Worm (Caenorhabditis elegans) whole organism, L4 larva: ENCODE results near the gene pde-12.

Experiments
- F10B5.3 ChIP-seq: sonication (generic microtip); optimal IDR thresholded peaks from 2 replicates; lab custom pipeline; 2016; ENCODE audit warnings: mild to moderate bottlenecking, missing genetic modification characterization, missing compliant biosample characterization
- F49E8.2 ChIP-seq: sonication (generic microtip); optimal IDR thresholded peaks from 2 replicates; lab custom pipeline; 2016; ENCODE audit warnings: missing compliant biosample characterization, mild to moderate bottlenecking, missing genetic modification characterization, borderline replicate concordance
- T20F7.1 ChIP-seq: fragments of 200-800 bp; sonication (Bioruptor generic); optimal IDR thresholded peaks from 2 replicates; lab custom pipeline; 2018; ENCODE audit warnings: mild to moderate bottlenecking, missing genetic modification characterization, missing compliant biosample characterization
- Y105C5A.15 ChIP-seq: fragments of 200-800 bp; sonication (Bioruptor generic); IDR thresholded peaks from 2 replicates; pipeline ENCODE4 v1.3.6; 2022; ENCODE audit warnings: missing genetic modification characterization, missing compliant biosample characterization
- ZK546.5 ChIP-seq, 2 experiments: sonication (generic microtip); optimal IDR thresholded peaks; 2 replicates each; lab custom pipeline; 2017; ENCODE audit warnings: missing biosample characterization in 2 of 2, missing genetic modification characterization in 2 of 2
- aly-2 ChIP-seq: sonication (generic microtip); optimal IDR thresholded peaks from 2 replicates; lab custom pipeline; 2018; ENCODE audit warnings: missing biosample characterization, missing genetic modification characterization
- ama-1 ChIP-seq: fragments of 150-350 bp; optimal IDR thresholded peaks from 2 replicates; lab custom pipeline; 2014; ENCODE audit warnings: inconsistent platforms, mixed read lengths
- arid-1 ChIP-seq: fragments of 200-800 bp; sonication (Bioruptor generic); conservative IDR thresholded peaks from 2 replicates; pipeline ENCODE4 v1.3.6; 2022; ENCODE audit warnings: missing genetic modification reagents, missing genetic modification characterization, missing compliant biosample characterization
- ceh-20 ChIP-seq: fragments of 200-800 bp; sonication (Bioruptor generic); IDR thresholded peaks from 2 replicates; pipeline ENCODE4 v1.3.6; 2022; ENCODE audit warnings: missing genetic modification reagents, missing genetic modification characterization, missing compliant biosample characterization
- ceh-28 ChIP-seq: fragments of 150-350 bp; optimal IDR thresholded peaks from 2 replicates; lab custom pipeline; 2014; ENCODE audit warnings: missing biosample characterization, missing genetic modification reagents, missing genetic modification characterization
- ceh-44 ChIP-seq: fragments of 200-800 bp; sonication (Bioruptor generic); IDR thresholded peaks from 2 replicates; pipeline ENCODE4 v1.3.6; 2022; ENCODE audit warnings: missing genetic modification reagents, missing genetic modification characterization, missing compliant biosample characterization
- ceh-62 ChIP-seq: sonication (generic microtip); optimal IDR thresholded peaks from 2 replicates; lab custom pipeline; 2017; ENCODE audit warnings: missing biosample characterization, missing genetic modification characterization
- ces-1 ChIP-seq: fragments of 150-350 bp; sonication (generic microtip); optimal IDR thresholded peaks from 4 replicates; lab custom pipeline; 2014; ENCODE audit warnings: missing biosample characterization, missing genetic modification reagents, missing genetic modification characterization
- cey-2 ChIP-seq: sonication (generic microtip); optimal IDR thresholded peaks from 3 replicates; lab custom pipeline; 2017; ENCODE audit warnings: missing genetic modification characterization, mild to moderate bottlenecking, missing compliant biosample characterization, antibody characterized with exemption, borderline replicate concordance; ENCODE audit not compliant: insufficient read depth
- ctbp-1 ChIP-seq: fragments of 200-800 bp; sonication (Bioruptor generic); IDR thresholded peaks from 2 replicates; pipeline ENCODE4 v1.3.6; 2022; ENCODE audit warnings: missing genetic modification reagents, missing genetic modification characterization, missing compliant biosample characterization
- daf-12 ChIP-seq: fragments of 150-350 bp; optimal IDR thresholded peaks from 2 replicates; lab custom pipeline; 2014; ENCODE audit warnings: missing biosample characterization, missing genetic modification reagents, missing genetic modification characterization
- daf-16 ChIP-seq, 3 experiments: sonication (generic microtip); optimal IDR thresholded peaks; 2 replicates each; lab custom pipeline; 2016 to 2017; ENCODE audit warnings: missing genetic modification characterization in 3 of 3, missing genetic modification reagents in 3 of 3, mild to moderate bottlenecking in 2 of 3, missing compliant biosample characterization in 2 of 3, missing biosample characterization in 1 of 3, moderate library complexity in 1 of 3
- daf-19 ChIP-seq: fragments of 200-800 bp; sonication (Bioruptor generic); conservative IDR thresholded peaks from 2 replicates; pipeline ENCODE4 v1.3.6; 2022; ENCODE audit warnings: missing genetic modification characterization, missing compliant biosample characterization
- fos-1 ChIP-seq: fragments of 150-350 bp; optimal IDR thresholded peaks from 2 replicates; lab custom pipeline; 2014; ENCODE audit warnings: missing biosample characterization, missing genetic modification characterization
- gei-8 ChIP-seq: fragments of 200-800 bp; sonication (Bioruptor generic); optimal IDR thresholded peaks from 2 replicates; lab custom pipeline; 2018; ENCODE audit warnings: mild to moderate bottlenecking, missing genetic modification characterization, missing compliant biosample characterization
- hlh-11 ChIP-seq: fragments of 200-800 bp; sonication (Bioruptor generic); optimal IDR thresholded peaks from 2 replicates; lab custom pipeline; 2018; ENCODE audit warnings: mild to moderate bottlenecking, missing genetic modification characterization, missing compliant biosample characterization
- hlh-30 ChIP-seq: sonication (generic microtip); optimal IDR thresholded peaks from 2 replicates; lab custom pipeline; 2017; ENCODE audit warnings: antibody characterized with exemption, mild to moderate bottlenecking, missing genetic modification characterization, missing compliant biosample characterization; ENCODE audit not compliant: insufficient read depth
- lin-29 ChIP-seq: fragments of 200-800 bp; sonication (Bioruptor generic); IDR thresholded peaks from 2 replicates; pipeline ENCODE4 v1.3.6; 2022; ENCODE audit warnings: missing genetic modification reagents, missing genetic modification characterization, missing compliant biosample characterization
- madf-5 ChIP-seq, 2 experiments: fragments of 200-800 bp; sonication (Bioruptor generic); IDR thresholded peaks; 2 replicates each; pipeline ENCODE4 v1.3.6; 2022; ENCODE audit warnings: missing compliant biosample characterization in 2 of 2, missing genetic modification characterization in 2 of 2
- mdl-1 ChIP-seq, 2 experiments: fragments of 150-350 bp in 1 of 2; sonication (generic microtip) in 1 of 2; optimal IDR thresholded peaks; 2 replicates each; lab custom pipeline; 2014 to 2017; ENCODE audit warnings: missing biosample characterization in 2 of 2, missing genetic modification characterization in 2 of 2
- mes-2 ChIP-seq: sonication (generic microtip); optimal IDR thresholded peaks from 2 replicates; lab custom pipeline; 2016; ENCODE audit warnings: missing genotype, mild to moderate bottlenecking, missing genetic modification characterization, missing compliant biosample characterization; ENCODE audit not compliant: poor library complexity, severe bottlenecking
- nhr-10 ChIP-seq: fragments of 150-350 bp; optimal IDR thresholded peaks from 2 replicates; lab custom pipeline; 2014; ENCODE audit warnings: missing biosample characterization, missing genetic modification characterization
- nhr-102 ChIP-seq: sonication (generic microtip); optimal IDR thresholded peaks from 2 replicates; lab custom pipeline; 2016; ENCODE audit warnings: mild to moderate bottlenecking, missing genetic modification characterization, moderate library complexity, missing compliant biosample characterization
- nhr-111 ChIP-seq: fragments of 200-800 bp; sonication (Bioruptor generic); optimal IDR thresholded peaks from 2 replicates; lab custom pipeline; 2018; ENCODE audit warnings: mild to moderate bottlenecking, missing genetic modification characterization, missing compliant biosample characterization
- nhr-237 ChIP-seq: sonication (generic microtip); optimal IDR thresholded peaks from 2 replicates; lab custom pipeline; 2017; ENCODE audit warnings: missing biosample characterization, missing genetic modification characterization
- nhr-25 ChIP-seq: sonication (generic microtip); optimal IDR thresholded peaks from 2 replicates; lab custom pipeline; 2017; ENCODE audit warnings: missing genetic modification characterization, mild to moderate bottlenecking, missing compliant biosample characterization, antibody characterized with exemption, moderate library complexity, borderline replicate concordance; ENCODE audit not compliant: insufficient read depth
- nhr-41 ChIP-seq: fragments of 200-800 bp; sonication (Bioruptor generic); IDR thresholded peaks from 2 replicates; pipeline ENCODE4 v1.3.6; 2022; ENCODE audit warnings: missing genetic modification reagents, missing genetic modification characterization, missing compliant biosample characterization
- nhr-42 ChIP-seq: fragments of 200-800 bp; sonication (Bioruptor generic); IDR thresholded peaks from 2 replicates; pipeline ENCODE4 v1.3.6; 2022; ENCODE audit warnings: missing genetic modification characterization, missing compliant biosample characterization
- nhr-48 ChIP-seq: sonication (generic microtip); optimal IDR thresholded peaks from 2 replicates; lab custom pipeline; 2016; ENCODE audit warnings: mild to moderate bottlenecking, missing genetic modification characterization, missing compliant biosample characterization
- nhr-6 ChIP-seq: fragments of 150-350 bp; optimal IDR thresholded peaks from 2 replicates; lab custom pipeline; 2014; ENCODE audit warnings: missing biosample characterization, missing genetic modification characterization
- nhr-76 ChIP-seq: fragments of 150-350 bp; optimal IDR thresholded peaks from 2 replicates; lab custom pipeline; 2014; ENCODE audit warnings: missing biosample characterization, missing genetic modification characterization
- php-3 ChIP-seq: fragments of 200-800 bp; sonication (Bioruptor generic); IDR thresholded peaks from 2 replicates; pipeline ENCODE4 v1.3.6; 2022; ENCODE audit warnings: missing genetic modification reagents, missing genetic modification characterization, missing compliant biosample characterization
- skn-1 ChIP-seq: fragments of 150-350 bp; optimal IDR thresholded peaks from 2 replicates; lab custom pipeline; 2014; ENCODE audit warnings: missing biosample characterization, missing genetic modification characterization
- snpc-4 ChIP-seq: fragments of 150-350 bp; optimal IDR thresholded peaks from 2 replicates; lab custom pipeline; 2014; ENCODE audit warnings: missing biosample characterization, missing genetic modification characterization
- spr-1 ChIP-seq: sonication (generic microtip); optimal IDR thresholded peaks from 2 replicates; lab custom pipeline; 2016; ENCODE audit warnings: mild to moderate bottlenecking, missing genetic modification characterization, missing compliant biosample characterization
- spr-3 ChIP-seq: fragments of 200-800 bp; sonication (Bioruptor generic); optimal IDR thresholded peaks from 2 replicates; lab custom pipeline; 2018; ENCODE audit warnings: mild to moderate bottlenecking, missing genetic modification characterization, missing compliant biosample characterization
- tag-97 ChIP-seq: fragments of 200-800 bp; sonication (Bioruptor generic); IDR thresholded peaks from 2 replicates; pipeline ENCODE4 v1.3.6; 2022; ENCODE audit warnings: missing genetic modification characterization, missing compliant biosample characterization
- vab-7 ChIP-seq: fragments of 200-800 bp; sonication (Bioruptor generic); IDR thresholded peaks from 2 replicates; pipeline ENCODE4 v1.3.6; 2022; ENCODE audit warnings: missing genetic modification reagents, missing genetic modification characterization, missing compliant biosample characterization
- zfp-2 ChIP-seq: sonication (generic microtip); optimal IDR thresholded peaks from 2 replicates; lab custom pipeline; 2016; ENCODE audit warnings: mild to moderate bottlenecking, missing genetic modification characterization, missing compliant biosample characterization
- zfp-3 ChIP-seq: fragments of 200-800 bp; sonication (Bioruptor generic); conservative IDR thresholded peaks from 2 replicates; pipeline ENCODE4 v1.3.6; 2022; ENCODE audit warnings: missing genetic modification reagents, missing genetic modification characterization, missing compliant biosample characterization
- zip-2 ChIP-seq: fragments of 150-350 bp; optimal IDR thresholded peaks from 2 replicates; lab custom pipeline; 2014; ENCODE audit warnings: missing biosample characterization, missing genetic modification characterization
- ztf-11 ChIP-seq: fragments of 150-350 bp; optimal IDR thresholded peaks from 2 replicates; lab custom pipeline; 2014; ENCODE audit warnings: missing biosample characterization, missing genetic modification characterization
- ztf-7 ChIP-seq: fragments of 150-350 bp; optimal IDR thresholded peaks from 2 replicates; lab custom pipeline; 2014; ENCODE audit warnings: missing biosample characterization, missing genetic modification characterization

The pde-12 gene

DNA sequence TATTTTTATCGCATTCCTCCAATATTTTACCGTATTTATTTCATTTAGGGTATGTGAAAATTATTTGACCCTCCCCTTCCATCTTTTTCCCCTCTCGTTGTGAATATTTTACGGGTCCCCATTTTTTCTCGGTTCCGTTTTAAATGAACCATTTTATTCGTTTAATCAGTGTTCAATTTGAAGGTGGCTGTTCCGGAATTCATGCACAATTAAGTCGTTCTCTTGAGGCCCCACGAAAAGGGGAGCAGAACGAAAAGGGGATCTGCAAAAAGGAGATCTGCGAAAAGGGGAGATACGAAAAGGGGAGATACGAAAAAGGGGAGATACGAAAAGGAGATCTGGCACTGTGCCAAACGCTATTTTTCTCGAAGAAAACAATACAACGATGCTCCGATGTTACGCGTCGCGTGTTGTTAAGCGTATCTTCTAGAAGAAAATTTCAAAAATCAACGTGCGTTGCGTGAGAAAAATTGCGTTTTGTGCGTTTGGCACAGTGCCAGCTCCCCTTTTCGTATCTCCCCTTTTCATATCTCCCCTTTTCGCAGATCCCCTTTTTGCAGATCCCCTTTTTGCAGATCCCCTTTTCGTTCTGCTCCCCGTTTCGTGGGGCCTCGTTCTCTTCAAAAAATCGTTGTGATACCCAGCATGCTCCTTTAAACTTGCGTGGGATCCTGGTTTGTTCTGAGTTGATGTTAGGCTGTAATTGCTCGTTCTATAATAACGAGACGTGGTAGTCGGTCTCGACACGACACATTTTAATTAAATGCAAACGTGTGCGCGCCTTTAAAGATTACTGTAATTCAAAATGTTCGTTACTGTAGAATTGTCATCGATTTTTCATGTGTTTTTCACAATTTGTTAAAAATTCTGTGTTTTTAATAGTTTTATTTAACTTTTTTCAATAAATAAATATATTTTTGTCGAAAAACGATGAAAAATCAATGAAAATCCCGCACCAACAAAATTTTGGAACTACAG is 33.7 kb downstream of the pde-12 start (continued):
- TF ChIP-seq nhr-41 (GFP tag; lab: Robert Waterston, UW) (no peak), ztf-11 (tag; lab: Kevin White, UChicago) (no peak), snpc-4 (no peak), nhr-76 (tag; lab: Kevin White, UChicago) (no peak), php-3 (GFP tag; lab: Robert Waterston, UW) (no peak), cey-2 (tag; lab: Kevin White, UChicago) (no peak), Y105C5A.15 (peak; percentile 78; the same call in 1 of the 2 replicates), hlh-11 (tag; lab: Kevin White, UChicago) (no peak), vab-7 (no peak), mes-2 (tag; lab: Kevin White, UChicago) (peak; percentile 68), zfp-3 (GFP tag; lab: Robert Waterston, UW) (0 out of 2 replicates have a peak, but pooled peaks have one; percentile 38), daf-12 (no peak), spr-1 (tag; lab: Kevin White, UChicago) (no peak), ama-1 (no peak), ceh-28 (tag; lab: Kevin White, UChicago) (no peak), zfp-2 (tag; lab: Kevin White, UChicago) (no peak), arid-1 (GFP tag; lab: Robert Waterston, UW) (peak; percentile 88), spr-3 (GFP tag; lab: Kevin White, UChicago) (no peak), nhr-10 (no peak), ctbp-1 (GFP tag; lab: Robert Waterston, UW) (peak; percentile 30; the same call in 1 of the 2 replicates), daf-16 (GFP tag; optimal IDR thresholded peaks at IDR 0.05; lab: Kevin White, UChicago) (no peak), daf-16 (tag; optimal IDR thresholded peaks at IDR 0.05; lab: Kevin White, UChicago) (no peak), F49E8.2 (tag; lab: Kevin White, UChicago) (peak; percentile 28), daf-19 (GFP tag; lab: Robert Waterston, UW) (no peak), mdl-1 (tag; optimal IDR thresholded peaks at IDR 0.05; lab: Kevin White, UChicago) (no peak), ceh-20 (GFP tag; lab: Robert Waterston, UW) (no peak; the same call in 1 of the 2 replicates), lin-29 (GFP tag; lab: Robert Waterston, UW) (no peak), nhr-48 (tag; lab: Kevin White, UChicago) (no peak), madf-5 (GFP tag; IDR thresholded peaks at IDR 0.05; lab: Robert Waterston, UW) (peak in 1 of 2 experiments; percentile 75; a peak in 1 of 4 replicates), nhr-25 (no peak), fos-1 (tag; lab: Kevin White, UChicago) (no peak), ztf-7 (tag; lab: Kevin White, UChicago) (no peak), tag-97 (GFP tag; lab: Robert Waterston, UW) (no peak), hlh-30 (no peak), T20F7.1 (GFP tag; lab: Kevin White, UChicago) (no peak), nhr-237 (no peak), aly-2 (tag; lab: Kevin White, UChicago) (no peak), ceh-44 (GFP tag; lab: Robert Waterston, UW) (peak; percentile 57; the same call in 1 of the 2 replicates), nhr-111 (no peak), nhr-42 (GFP tag; lab: Robert Waterston, UW) (no peak), F10B5.3 (tag; lab: Kevin White, UChicago) (no peak), skn-1 (no peak), nhr-6 (tag; lab: Kevin White, UChicago) (no peak), nhr-102 (tag; lab: Kevin White, UChicago) (no peak), zip-2 (no peak), ceh-62 (tag; lab: Kevin White, UChicago) (no peak), gei-8 (no peak), ZK546.5 (tag; optimal IDR thresholded peaks at IDR 0.05; lab: Kevin White, UChicago) (no peak), ces-1 (GFP tag; lab: Kevin White, UChicago) (no peak)
